Worm (Caenorhabditis elegans) whole organism, L1 larva: ENCODE results near the gene oac-14.

ENCODE experiments used
- C04F5.9 ChIP-seq: sonication (generic microtip); optimal IDR thresholded peaks from 2 replicates; lab custom pipeline; 2016; ENCODE audit warnings: missing genetic modification characterization, missing compliant biosample characterization
- C16A3.4 ChIP-seq: fragments of 150-350 bp; optimal IDR thresholded peaks from 2 replicates; lab custom pipeline; 2014; ENCODE audit warnings: missing biosample characterization, missing genetic modification characterization
- C34B4.2 ChIP-seq: sonication (generic microtip); optimal IDR thresholded peaks from 2 replicates; lab custom pipeline; 2017; ENCODE audit warnings: mild to moderate bottlenecking, missing genetic modification characterization, missing compliant biosample characterization
- F16B12.6 ChIP-seq: fragments of 150-350 bp; optimal IDR thresholded peaks from 2 replicates; lab custom pipeline; 2014; ENCODE audit warnings: missing biosample characterization, missing genetic modification characterization
- Y116A8C.19 ChIP-seq: sonication (generic microtip); optimal IDR thresholded peaks from 2 replicates; lab custom pipeline; 2016; ENCODE audit warnings: missing compliant biosample characterization, missing genetic modification characterization, borderline replicate concordance
- aha-1 ChIP-seq: fragments of 150-350 bp; optimal IDR thresholded peaks from 2 replicates; lab custom pipeline; 2014; ENCODE audit warnings: missing biosample characterization, missing genetic modification characterization
- ama-1 ChIP-seq: fragments of 150-350 bp; optimal IDR thresholded peaks from 2 replicates; lab custom pipeline; 2014
- ceh-63 ChIP-seq: fragments of 200-800 bp; sonication (Bioruptor generic); optimal IDR thresholded peaks from 2 replicates; lab custom pipeline; 2018; ENCODE audit warnings: mild to moderate bottlenecking, missing genetic modification characterization, missing compliant biosample characterization
- ceh-8 ChIP-seq: fragments of 200-800 bp; sonication (Bioruptor generic); optimal IDR thresholded peaks from 2 replicates; lab custom pipeline; 2018; ENCODE audit warnings: mild to moderate bottlenecking, missing genetic modification characterization, moderate library complexity, missing compliant biosample characterization
- ceh-82 ChIP-seq, 3 experiments: fragments of 150-350 bp in 1 of 3; sonication (generic microtip) in 2 of 3; optimal IDR thresholded peaks; 2 replicates each; lab custom pipeline; 2014 to 2017; ENCODE audit warnings: missing biosample characterization in 3 of 3, missing genetic modification characterization in 3 of 3
- ces-1 ChIP-seq: fragments of 150-350 bp; optimal IDR thresholded peaks from 2 replicates; lab custom pipeline; 2014; ENCODE audit warnings: missing biosample characterization, missing genetic modification reagents, missing genetic modification characterization
- dpl-1 ChIP-seq, 3 experiments: fragments of 150-350 bp in 2 of 3; sonication (generic microtip) in 1 of 3; optimal IDR thresholded peaks; 2 replicates each; lab custom pipeline; 2014 to 2017; ENCODE audit warnings: missing biosample characterization in 3 of 3, missing genetic modification characterization in 3 of 3, missing genetic modification reagents in 3 of 3
- dsc-1 ChIP-seq: sonication (generic microtip); optimal IDR thresholded peaks from 2 replicates; lab custom pipeline; 2016; ENCODE audit warnings: mild to moderate bottlenecking, missing genetic modification characterization, missing compliant biosample characterization
- efl-3 ChIP-seq: fragments of 200-800 bp; sonication (Bioruptor generic); optimal IDR thresholded peaks from 2 replicates; lab custom pipeline; 2018; ENCODE audit warnings: mild to moderate bottlenecking, missing genetic modification characterization, missing compliant biosample characterization
- elt-2 ChIP-seq: sonication (generic microtip); optimal IDR thresholded peaks from 2 replicates; lab custom pipeline; 2016; ENCODE audit warnings: missing genetic modification characterization, mild to moderate bottlenecking, inconsistent platforms, missing compliant biosample characterization, missing genetic modification reagents
- elt-3 ChIP-seq, 6 experiments: fragments of 150-350 bp in 1 of 6; sonication (generic microtip); optimal IDR thresholded peaks; 2 replicates each; lab custom pipeline; 2017 to 2018; ENCODE audit warnings: missing biosample characterization in 6 of 6, missing genetic modification characterization in 6 of 6, inconsistent platforms in 1 of 6
- ets-5 ChIP-seq: fragments of 200-800 bp; sonication (Bioruptor generic); IDR thresholded peaks from 2 replicates; pipeline ENCODE4 v1.3.6; 2022; ENCODE audit warnings: missing genetic modification characterization, missing compliant biosample characterization
- fkh-4 ChIP-seq: sonication (generic microtip); optimal IDR thresholded peaks from 2 replicates; lab custom pipeline; 2016; ENCODE audit warnings: missing compliant biosample characterization, missing genetic modification characterization, borderline replicate concordance
- fkh-8 ChIP-seq: sonication (generic microtip); optimal IDR thresholded peaks from 2 replicates; lab custom pipeline; 2016; ENCODE audit warnings: mild to moderate bottlenecking, missing genetic modification characterization, missing compliant biosample characterization
- hlh-17 ChIP-seq: fragments of 200-800 bp; sonication (Bioruptor generic); optimal IDR thresholded peaks from 2 replicates; lab custom pipeline; 2018; ENCODE audit warnings: missing genetic modification characterization, mild to moderate bottlenecking, missing compliant biosample characterization, moderate library complexity, borderline replicate concordance
- hpl-2 ChIP-seq: fragments of 150-350 bp; optimal IDR thresholded peaks from 2 replicates; lab custom pipeline; 2014; ENCODE audit warnings: missing biosample characterization, missing genetic modification reagents, missing genetic modification characterization
- irx-1 ChIP-seq: sonication (generic microtip); optimal IDR thresholded peaks from 2 replicates; lab custom pipeline; 2016; ENCODE audit warnings: missing genetic modification characterization, missing compliant biosample characterization
- jun-1 ChIP-seq: fragments of 150-350 bp; optimal IDR thresholded peaks from 2 replicates; lab custom pipeline; 2014; ENCODE audit warnings: missing biosample characterization, missing genetic modification reagents, missing genetic modification characterization
- lin-13 ChIP-seq: fragments of 150-350 bp; optimal IDR thresholded peaks from 2 replicates; lab custom pipeline; 2014; ENCODE audit warnings: missing biosample characterization, missing genetic modification reagents, missing genetic modification characterization
- lin-14 ChIP-seq: fragments of 200-800 bp; sonication (Bioruptor generic); optimal IDR thresholded peaks from 2 replicates; lab custom pipeline; 2018; ENCODE audit warnings: mild to moderate bottlenecking, missing genetic modification characterization, moderate library complexity, missing compliant biosample characterization
- lin-35 ChIP-seq, 2 experiments: fragments of 150-350 bp; optimal IDR thresholded peaks; 2 replicates each; lab custom pipeline; 2014; ENCODE audit warnings: missing biosample characterization in 2 of 2, missing genetic modification characterization in 2 of 2, missing genetic modification reagents in 2 of 2
- lin-39 ChIP-seq: fragments of 150-350 bp; optimal IDR thresholded peaks from 2 replicates; lab custom pipeline; 2014; ENCODE audit warnings: missing biosample characterization, missing genetic modification reagents, missing genetic modification characterization
- lir-3 ChIP-seq: sonication (generic microtip); optimal IDR thresholded peaks from 2 replicates; lab custom pipeline; 2016; ENCODE audit warnings: mild to moderate bottlenecking, missing genetic modification characterization, moderate library complexity, missing compliant biosample characterization; ENCODE audit not compliant: poor library complexity
- lsy-2 ChIP-seq, 2 experiments: fragments of 150-350 bp; optimal IDR thresholded peaks; 2 replicates each; lab custom pipeline; 2014; ENCODE audit warnings: missing biosample characterization in 2 of 2, missing genetic modification characterization in 2 of 2
- mdl-1 ChIP-seq, 2 experiments: fragments of 150-350 bp; optimal IDR thresholded peaks; 2 replicates each; lab custom pipeline; 2014 to 2017; ENCODE audit warnings: missing biosample characterization in 2 of 2, missing genetic modification characterization in 2 of 2, inconsistent platforms in 1 of 2
- mep-1 ChIP-seq: fragments of 150-350 bp; optimal IDR thresholded peaks from 2 replicates; lab custom pipeline; 2014; ENCODE audit warnings: missing biosample characterization, missing genetic modification characterization
- nhr-11 ChIP-seq: fragments of 150-350 bp; optimal IDR thresholded peaks from 2 replicates; lab custom pipeline; 2014; ENCODE audit warnings: missing biosample characterization, missing genetic modification characterization
- nhr-12 ChIP-seq: sonication (generic microtip); optimal IDR thresholded peaks from 2 replicates; lab custom pipeline; 2017; ENCODE audit warnings: missing biosample characterization, missing genetic modification characterization
- nhr-19 ChIP-seq: fragments of 200-800 bp; sonication (Bioruptor generic); conservative IDR thresholded peaks from 2 replicates; pipeline ENCODE4 v1.3.6; 2022; ENCODE audit warnings: missing genetic modification characterization, missing compliant biosample characterization
- nhr-20 ChIP-seq: sonication (generic microtip); optimal IDR thresholded peaks from 2 replicates; lab custom pipeline; 2016; ENCODE audit warnings: mild to moderate bottlenecking, missing genetic modification characterization, missing compliant biosample characterization
- nhr-237 ChIP-seq: fragments of 150-350 bp; optimal IDR thresholded peaks from 2 replicates; lab custom pipeline; 2014; ENCODE audit warnings: missing biosample characterization, missing genetic modification characterization
- nhr-28 ChIP-seq: fragments of 150-350 bp; optimal IDR thresholded peaks from 2 replicates; lab custom pipeline; 2014; ENCODE audit warnings: missing biosample characterization, missing genetic modification characterization
- nhr-71 ChIP-seq: sonication (generic microtip); optimal IDR thresholded peaks from 2 replicates; lab custom pipeline; 2016; ENCODE audit warnings: mild to moderate bottlenecking, missing genetic modification characterization, moderate library complexity, missing compliant biosample characterization
- nhr-84 ChIP-seq: sonication (generic microtip); optimal IDR thresholded peaks from 2 replicates; lab custom pipeline; 2017; ENCODE audit warnings: missing biosample characterization, missing genetic modification characterization
- nhr-85 ChIP-seq: sonication (generic microtip); peaks from one replicate; lab custom pipeline; 2016; ENCODE audit warnings: missing genetic modification characterization, inconsistent platforms, missing compliant biosample characterization
- pax-3 ChIP-seq: fragments of 200-800 bp; sonication (Bioruptor generic); optimal IDR thresholded peaks from 2 replicates; lab custom pipeline; 2018; ENCODE audit warnings: mild to moderate bottlenecking, missing genetic modification characterization, moderate library complexity, missing compliant biosample characterization
- pqm-1 ChIP-seq: sonication (generic microtip); optimal IDR thresholded peaks from 3 replicates; lab custom pipeline; 2017; ENCODE audit warnings: missing biosample characterization, missing genetic modification characterization
- rnt-1 ChIP-seq: sonication (generic microtip); optimal IDR thresholded peaks from 2 replicates; lab custom pipeline; 2016; ENCODE audit warnings: mild to moderate bottlenecking, missing genetic modification characterization, moderate library complexity, missing compliant biosample characterization
- skn-1 ChIP-seq: fragments of 150-350 bp; optimal IDR thresholded peaks from 2 replicates; lab custom pipeline; 2014; ENCODE audit warnings: missing biosample characterization, missing genetic modification characterization
- snpc-4 ChIP-seq: fragments of 150-350 bp; optimal IDR thresholded peaks from 2 replicates; lab custom pipeline; 2014; ENCODE audit warnings: missing biosample characterization, missing genetic modification characterization
- sox-4 ChIP-seq: sonication (generic microtip); optimal IDR thresholded peaks from 2 replicates; lab custom pipeline; 2016; ENCODE audit warnings: missing genetic modification characterization, missing compliant biosample characterization
- sup-37 ChIP-seq: fragments of 200-800 bp; sonication (Bioruptor generic); optimal IDR thresholded peaks from 2 replicates; lab custom pipeline; 2018; ENCODE audit warnings: mild to moderate bottlenecking, missing genetic modification characterization, missing compliant biosample characterization
- swsn-7 ChIP-seq: sonication (generic microtip); optimal IDR thresholded peaks from 2 replicates; lab custom pipeline; 2016; ENCODE audit warnings: missing genetic modification characterization, missing compliant biosample characterization
- tbx-2 ChIP-seq: sonication (generic microtip); optimal IDR thresholded peaks from 2 replicates; lab custom pipeline; 2016; ENCODE audit warnings: missing genetic modification characterization, missing compliant biosample characterization
- tlp-1 ChIP-seq: fragments of 150-350 bp; optimal IDR thresholded peaks from 2 replicates; lab custom pipeline; 2014; ENCODE audit warnings: missing biosample characterization, missing genetic modification characterization
- unc-30 ChIP-seq: sonication (generic microtip); optimal IDR thresholded peaks from 2 replicates; lab custom pipeline; 2017; ENCODE audit warnings: missing biosample characterization, missing genetic modification characterization
- unc-86 ChIP-seq: sonication (generic microtip); optimal IDR thresholded peaks from 2 replicates; lab custom pipeline; 2016; ENCODE audit warnings: missing genetic modification characterization, missing compliant biosample characterization
- xbp-1 ChIP-seq: sonication (generic microtip); optimal IDR thresholded peaks from 2 replicates; lab custom pipeline; 2016; ENCODE audit warnings: missing genetic modification characterization, missing compliant biosample characterization
- ztf-11 ChIP-seq, 2 experiments: sonication (generic microtip); optimal IDR thresholded peaks; 2 replicates each; lab custom pipeline; 2016 to 2017; ENCODE audit warnings: missing genetic modification characterization in 2 of 2, missing biosample characterization in 1 of 2, missing compliant biosample characterization in 1 of 2

Gene oac-14

ce11 chrX:10158716-10159115, 16.9 kb upstream of the oac-14 start, which contains the start of gene erd-2.1 (continued):
- no peak for TF ChIP-seq efl-3 (GFP tag; lab: Kevin White, UChicago)
- no peak for TF ChIP-seq nhr-11 (tag; lab: Kevin White, UChicago)
- peak; percentile 59 for TF ChIP-seq C16A3.4 (tag; lab: Kevin White, UChicago)
- no peak for TF ChIP-seq nhr-84 (tag; lab: Kevin White, UChicago)
- no peak for TF ChIP-seq ama-1
- TF ChIP-seq sox-4 (tag; lab: Kevin White, UChicago), result no peak
- peak; percentile 48 to 69 for TF ChIP-seq lsy-2 (tag; optimal IDR thresholded peaks at IDR 0.05; lab: Kevin White, UChicago)
- peak; percentile 75 for TF ChIP-seq nhr-20 (tag; lab: Kevin White, UChicago)
- TF ChIP-seq C04F5.9 (tag; lab: Kevin White, UChicago), result no peak
- no peak for TF ChIP-seq snpc-4 (tag; lab: Kevin White, UChicago)
- TF ChIP-seq nhr-71 (tag; lab: Kevin White, UChicago), result peak; percentile 78
- TF ChIP-seq skn-1 (tag; lab: Kevin White, UChicago), result no peak
- no peak for TF ChIP-seq nhr-237
- no peak for TF ChIP-seq nhr-28 (tag; lab: Kevin White, UChicago)
- TF ChIP-seq mep-1, result peak; percentile 80
- peak; percentile 66 for TF ChIP-seq tbx-2 (tag; lab: Kevin White, UChicago)
- no peak for TF ChIP-seq ceh-63 (GFP tag; lab: Kevin White, UChicago)
- TF ChIP-seq C34B4.2 (tag; lab: Kevin White, UChicago), result no peak
- TF ChIP-seq fkh-8 (tag; lab: Kevin White, UChicago), result peak; percentile 28
- no peak for TF ChIP-seq hlh-17
- TF ChIP-seq swsn-7 (tag; lab: Kevin White, UChicago), result peak; percentile 57
- TF ChIP-seq F16B12.6 (tag; lab: Kevin White, UChicago), result no peak
- TF ChIP-seq jun-1 (tag; lab: Kevin White, UChicago), result no peak
- TF ChIP-seq hpl-2 (GFP tag; lab: Kevin White, UChicago), result no peak
- TF ChIP-seq ceh-82 (tag; optimal IDR thresholded peaks at IDR 0.05; lab: Kevin White, UChicago), result peak in 2 of 3 experiments; percentile 33 to 66
- TF ChIP-seq irx-1 (tag; lab: Kevin White, UChicago), result no peak
- TF ChIP-seq elt-3 (tag; optimal IDR thresholded peaks at IDR 0.05; lab: Kevin White, UChicago), result peak in 2 of 6 experiments; percentile 31 to 60
- TF ChIP-seq lir-3 (tag; lab: Kevin White, UChicago), result no peak
- peak; percentile 37 to 69 for TF ChIP-seq lin-35 (GFP tag; optimal IDR thresholded peaks at IDR 0.05; lab: Kevin White, UChicago)
- no peak for TF ChIP-seq tlp-1 (tag; lab: Kevin White, UChicago)
- TF ChIP-seq unc-86 (tag; lab: Kevin White, UChicago), result no peak
- no peak for TF ChIP-seq lin-13
- TF ChIP-seq sup-37 (GFP tag; lab: Kevin White, UChicago), result no peak
- TF ChIP-seq ets-5 (GFP tag; lab: Robert Waterston, UW), result no peak
- peak; percentile 100 for TF ChIP-seq xbp-1
- TF ChIP-seq nhr-12 (tag; lab: Kevin White, UChicago), result no peak
- peak; percentile 91 for TF ChIP-seq lin-14 (GFP tag; lab: Kevin White, UChicago)
- peak; percentile 82 for TF ChIP-seq rnt-1 (tag; lab: Kevin White, UChicago)
- TF ChIP-seq ces-1, result no peak
- TF ChIP-seq ceh-8 (GFP tag; lab: Kevin White, UChicago), result no peak
- TF ChIP-seq fkh-4 (tag; lab: Kevin White, UChicago), result no peak
- TF ChIP-seq pax-3, result no peak
- TF ChIP-seq aha-1 (tag; lab: Kevin White, UChicago), result no peak
- peak; percentile 68 for TF ChIP-seq nhr-19 (GFP tag; lab: Robert Waterston, UW)
- peak; percentile 83 for TF ChIP-seq nhr-85 (tag; lab: Kevin White, UChicago)
- peak in 2 of 3 experiments; percentile 22 to 25 for TF ChIP-seq dpl-1 (GFP tag; optimal IDR thresholded peaks at IDR 0.05; lab: Kevin White, UChicago)
- TF ChIP-seq elt-2 (tag; lab: Kevin White, UChicago), result no peak
- TF ChIP-seq pqm-1 (tag; lab: Kevin White, UChicago), result no peak
- TF ChIP-seq mdl-1 (tag; optimal IDR thresholded peaks at IDR 0.05; lab: Kevin White, UChicago), result peak in 1 of 2 experiments; percentile 76
- no peak for TF ChIP-seq unc-30
- no peak for TF ChIP-seq ztf-11 (tag; optimal IDR thresholded peaks at IDR 0.05; lab: Kevin White, UChicago)
- peak; percentile 40 for TF ChIP-seq dsc-1 (tag; lab: Kevin White, UChicago)
- no peak for TF ChIP-seq Y116A8C.19
- TF ChIP-seq lin-39, result no peak
